Fruit fly (Drosophila melanogaster) whole organism, pupa: Measurements from ENCODE around the gene nAChRalpha7.
A peak's percentile ranks its signal among the peaks of the same experiment; 100 is the strongest.

Experiments used
- CG10348 ChIP-seq: fragments of 200-800 bp; sonication (Bioruptor generic); IDR thresholded peaks from 2 replicates; pipeline ENCODE4 v1.3.6; 2022; ENCODE audit warnings: missing biosample characterization, missing genetic modification characterization
- CG12605 ChIP-seq: fragments of 200-800 bp; sonication (Bioruptor generic); IDR thresholded peaks from 2 replicates; pipeline ENCODE4 v1.3.6; 2022; ENCODE audit warnings: missing biosample characterization, missing genetic modification characterization
- CG13204 ChIP-seq: fragments of 200-800 bp; sonication (Bioruptor generic); optimal IDR thresholded peaks from 2 replicates; lab custom pipeline; 2018; ENCODE audit warnings: missing biosample characterization, mild to moderate bottlenecking, missing genetic modification characterization, moderate library complexity
- CG14655 ChIP-seq: fragments of 200-800 bp; sonication (Bioruptor generic); optimal IDR thresholded peaks from 3 replicates; lab custom pipeline; 2017; ENCODE audit warnings: mild to moderate bottlenecking, missing biosample characterization, missing genetic modification reagents, missing genetic modification characterization
- CG15710 ChIP-seq: fragments of 200-800 bp; sonication (Bioruptor generic); optimal IDR thresholded peaks from 2 replicates; lab custom pipeline; 2018; ENCODE audit warnings: missing biosample characterization, mild to moderate bottlenecking, missing genetic modification characterization, moderate library complexity
- CG17806 ChIP-seq: fragments of 200-800 bp; sonication (Bioruptor generic); optimal IDR thresholded peaks from 2 replicates; lab custom pipeline; 2018; ENCODE audit warnings: missing biosample characterization, mild to moderate bottlenecking, missing genetic modification characterization, moderate library complexity
- CG32121 ChIP-seq: fragments of 200-800 bp; sonication (Bioruptor generic); IDR thresholded peaks from 2 replicates; pipeline ENCODE4 v1.3.6; 2022; ENCODE audit warnings: missing biosample characterization, missing genetic modification characterization
- CG34367 ChIP-seq: fragments of 200-800 bp; sonication (Bioruptor generic); optimal IDR thresholded peaks from 2 replicates; lab custom pipeline; 2018; ENCODE audit warnings: missing biosample characterization, mild to moderate bottlenecking, missing genetic modification characterization
- CG4496 ChIP-seq: fragments of 200-800 bp; sonication (Bioruptor generic); IDR thresholded peaks from 3 replicates; pipeline ENCODE4 v1.3.6; 2022; ENCODE audit warnings: missing biosample characterization, missing genetic modification characterization
- CG8159 ChIP-seq: fragments of 200-800 bp; sonication (Bioruptor generic); optimal IDR thresholded peaks from 3 replicates; lab custom pipeline; 2018; ENCODE audit warnings: missing biosample characterization, mild to moderate bottlenecking, missing genetic modification characterization, moderate library complexity
- CG8301 ChIP-seq: fragments of 200-800 bp; sonication (Bioruptor generic); optimal IDR thresholded peaks from 2 replicates; lab custom pipeline; 2018; ENCODE audit warnings: missing biosample characterization, mild to moderate bottlenecking, missing genetic modification characterization
- CG9948 ChIP-seq: fragments of 200-800 bp; sonication (Bioruptor generic); optimal IDR thresholded peaks from 2 replicates; lab custom pipeline; 2018; ENCODE audit warnings: missing biosample characterization, mild to moderate bottlenecking, missing genetic modification characterization, moderate library complexity
- D1 ChIP-seq: fragments of 200-800 bp; sonication (Bioruptor generic); optimal IDR thresholded peaks from 2 replicates; lab custom pipeline; 2018; ENCODE audit warnings: missing biosample characterization, mild to moderate bottlenecking, missing genetic modification characterization, moderate library complexity
- EcR ChIP-seq: fragments of 200-800 bp; sonication (Bioruptor generic); optimal IDR thresholded peaks from 3 replicates; lab custom pipeline; 2019; ENCODE audit warnings: missing biosample characterization, missing genetic modification characterization, mild to moderate bottlenecking, moderate library complexity, missing genetic modification reagents
- Ets98B ChIP-seq: fragments of 200-800 bp; sonication (Bioruptor generic); IDR thresholded peaks from 2 replicates; pipeline ENCODE4 v1.3.6; 2022; ENCODE audit warnings: missing biosample characterization, missing genetic modification characterization
- Pif1A ChIP-seq: fragments of 200-800 bp; sonication (Bioruptor generic); optimal IDR thresholded peaks from 3 replicates; lab custom pipeline; 2016; ENCODE audit warnings: missing biosample characterization, missing genetic modification characterization
- Pif1B ChIP-seq: fragments of 200-800 bp; sonication (Bioruptor generic); optimal IDR thresholded peaks from 3 replicates; lab custom pipeline; 2016; ENCODE audit warnings: missing biosample characterization, missing genetic modification characterization
- Snoo ChIP-seq: fragments of 200-800 bp; sonication (Bioruptor generic); optimal IDR thresholded peaks from 3 replicates; lab custom pipeline; 2017; ENCODE audit warnings: missing biosample characterization, mild to moderate bottlenecking, missing genetic modification characterization, inconsistent platforms
- fd96Ca ChIP-seq: fragments of 200-800 bp; sonication (Bioruptor generic); IDR thresholded peaks from 3 replicates; pipeline ENCODE4 v1.3.6; 2022; ENCODE audit warnings: missing biosample characterization, missing genetic modification characterization
- gl ChIP-seq: fragments of 200-800 bp; sonication (Bioruptor generic); optimal IDR thresholded peaks from 2 replicates; lab custom pipeline; 2018; ENCODE audit warnings: missing biosample characterization, mild to moderate bottlenecking, missing genetic modification characterization
- rn ChIP-seq: fragments of 200-800 bp; sonication (Bioruptor generic); IDR thresholded peaks from 2 replicates; pipeline ENCODE4 v1.3.6; 2022; ENCODE audit warnings: missing biosample characterization, missing genetic modification characterization

The nAChRalpha7 gene

DNA sequence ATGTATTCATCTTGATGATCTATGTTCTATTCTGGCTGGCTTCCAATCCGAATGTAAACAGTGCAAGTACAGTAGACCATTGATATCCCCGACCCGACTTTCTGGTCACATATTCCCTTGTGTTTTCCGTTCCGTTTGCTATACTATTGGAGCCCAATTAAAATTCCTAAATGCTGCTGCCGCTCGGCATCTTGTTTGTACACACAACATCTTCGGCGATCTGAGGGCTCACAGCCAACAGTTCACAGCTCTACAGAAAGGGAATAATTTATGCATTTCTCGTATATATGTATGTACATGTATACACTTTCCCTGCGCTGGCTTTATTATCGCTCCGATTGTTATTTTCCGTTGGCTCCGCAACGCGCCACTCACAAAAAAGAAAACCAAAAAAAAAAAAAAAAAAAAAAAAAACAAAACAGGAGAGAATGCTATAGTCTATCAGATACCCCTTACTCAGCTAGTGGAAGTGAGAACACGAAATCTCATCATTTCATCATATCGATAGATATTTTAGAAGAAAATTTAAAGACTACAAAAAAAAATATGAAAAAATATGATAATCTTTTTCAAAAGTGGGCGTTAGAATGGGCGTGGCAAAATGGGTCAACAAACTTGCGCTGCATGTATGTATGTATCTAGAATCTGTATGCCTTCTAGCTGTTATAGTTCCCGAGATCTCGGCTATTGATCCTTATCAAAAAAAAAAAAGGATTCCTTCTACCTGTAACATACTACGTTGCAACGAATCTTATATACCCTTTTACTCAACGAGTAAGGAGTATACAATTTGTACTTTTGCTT, 23.1 kb upstream of the nAChRalpha7 start:
- TF ChIP-seq CG34367 (tag; lab: Kevin White, UChicago), result no peak
- TF ChIP-seq CG8159 (tag; lab: Kevin White, UChicago), result peak; percentile 62
- TF ChIP-seq Ets98B, result no peak
- peak; percentile 75 for TF ChIP-seq Pif1A
- TF ChIP-seq fd96Ca (GFP tag; lab: Robert Waterston, UW), result no peak
- TF ChIP-seq CG13204 (GFP tag; lab: Kevin White, UChicago), result no peak
- no peak for TF ChIP-seq CG10348
- no peak for TF ChIP-seq gl
- 0 out of 3 replicates have a peak, but pooled peaks have one; percentile 24 for TF ChIP-seq CG4496 (GFP tag; lab: Robert Waterston, UW)
- peak; percentile 51 for TF ChIP-seq Snoo
- no peak; the same call in 1 of the 2 replicates for TF ChIP-seq CG12605 (GFP tag; lab: Robert Waterston, UW)
- TF ChIP-seq CG9948 (tag; lab: Kevin White, UChicago), result peak; percentile 50
- TF ChIP-seq CG14655, result peak; percentile 72
- TF ChIP-seq CG32121, result no peak
- peak; percentile 64 for TF ChIP-seq Pif1B (GFP tag; lab: Kevin White, UChicago)
- peak; percentile 3 for TF ChIP-seq CG17806 (tag; lab: Kevin White, UChicago)
- no peak for TF ChIP-seq rn (GFP tag; lab: Robert Waterston, UW)
- TF ChIP-seq D1 (tag; lab: Kevin White, UChicago), result no peak
- TF ChIP-seq CG15710, result peak; percentile 56
- TF ChIP-seq EcR (GFP tag; lab: Kevin White, UChicago), result peak; percentile 16
- peak; percentile 6 for TF ChIP-seq CG8301 (tag; lab: Kevin White, UChicago)
- TF ChIP-seq, all 21 proteins: peak for 11

DNA sequence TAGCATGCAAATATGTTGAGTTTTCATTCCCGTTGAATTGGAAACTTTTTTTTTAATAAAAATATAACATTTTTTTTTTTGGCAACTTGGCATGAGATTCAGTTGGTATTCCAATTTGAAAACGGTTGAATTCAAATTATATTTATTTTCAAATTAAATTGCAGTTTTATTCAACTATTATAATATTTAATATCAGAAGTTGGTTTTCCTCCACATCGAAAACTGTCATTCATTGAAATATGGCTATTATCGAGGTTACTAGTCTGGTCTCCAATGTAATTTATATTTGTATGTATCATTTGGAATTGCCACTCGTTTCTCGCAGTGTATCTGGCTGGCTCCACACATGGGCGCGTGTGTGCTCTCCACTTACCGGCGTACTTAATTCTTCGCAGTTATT, 21.6 kb upstream of the nAChRalpha7 start:
- TF ChIP-seq fd96Ca (GFP tag; lab: Robert Waterston, UW), result no peak
- TF ChIP-seq CG8301 (tag; lab: Kevin White, UChicago), result peak; percentile 17
- peak; percentile 4 for TF ChIP-seq CG15710
- TF ChIP-seq EcR (GFP tag; lab: Kevin White, UChicago), result no peak
- no peak for TF ChIP-seq Ets98B
- TF ChIP-seq CG12605 (GFP tag; lab: Robert Waterston, UW), result no peak
- no peak for TF ChIP-seq CG32121
- no peak for TF ChIP-seq gl
- TF ChIP-seq Snoo, result no peak
- no peak for TF ChIP-seq rn (GFP tag; lab: Robert Waterston, UW)
- no peak for TF ChIP-seq CG17806 (tag; lab: Kevin White, UChicago)
- peak; percentile 38 for TF ChIP-seq CG8159 (tag; lab: Kevin White, UChicago)
- no peak for TF ChIP-seq Pif1B (GFP tag; lab: Kevin White, UChicago)
- TF ChIP-seq CG4496 (GFP tag; lab: Robert Waterston, UW), result no peak; the same call in 2 of the 3 replicates
- TF ChIP-seq D1 (tag; lab: Kevin White, UChicago), result no peak
- TF ChIP-seq CG14655, result peak; percentile 62
- TF ChIP-seq CG34367 (tag; lab: Kevin White, UChicago), result no peak
- TF ChIP-seq Pif1A, result no peak
- no peak for TF ChIP-seq CG13204 (GFP tag; lab: Kevin White, UChicago)
- peak; percentile 5 for TF ChIP-seq CG9948 (tag; lab: Kevin White, UChicago)
- no peak for TF ChIP-seq CG10348
- TF ChIP-seq, all 21 proteins: peak for 5

DNA sequence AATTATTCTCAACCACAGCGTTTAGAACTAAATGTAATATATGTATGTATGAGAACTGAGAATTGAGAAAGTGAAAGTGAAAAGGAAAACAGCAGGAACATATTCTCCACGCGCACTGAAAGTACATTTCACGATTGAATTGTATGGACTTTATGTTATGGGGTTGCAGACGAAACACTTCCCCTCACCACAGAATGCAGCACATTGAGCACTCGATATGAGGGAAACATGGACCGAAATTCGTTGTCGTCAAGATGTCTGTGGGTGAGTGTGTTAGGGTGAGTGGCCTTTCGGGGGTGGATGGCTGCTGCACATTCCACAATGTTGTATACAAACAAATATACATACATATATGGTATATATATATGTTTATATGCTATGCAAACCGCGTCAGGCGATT, 15.8 kb upstream of the nAChRalpha7 start:
- TF ChIP-seq Pif1A (no peak), CG17806 (tag; lab: Kevin White, UChicago) (no peak), D1 (tag; lab: Kevin White, UChicago) (no peak), Pif1B (GFP tag; lab: Kevin White, UChicago) (no peak), gl (no peak), rn (GFP tag; lab: Robert Waterston, UW) (no peak)

DNA sequence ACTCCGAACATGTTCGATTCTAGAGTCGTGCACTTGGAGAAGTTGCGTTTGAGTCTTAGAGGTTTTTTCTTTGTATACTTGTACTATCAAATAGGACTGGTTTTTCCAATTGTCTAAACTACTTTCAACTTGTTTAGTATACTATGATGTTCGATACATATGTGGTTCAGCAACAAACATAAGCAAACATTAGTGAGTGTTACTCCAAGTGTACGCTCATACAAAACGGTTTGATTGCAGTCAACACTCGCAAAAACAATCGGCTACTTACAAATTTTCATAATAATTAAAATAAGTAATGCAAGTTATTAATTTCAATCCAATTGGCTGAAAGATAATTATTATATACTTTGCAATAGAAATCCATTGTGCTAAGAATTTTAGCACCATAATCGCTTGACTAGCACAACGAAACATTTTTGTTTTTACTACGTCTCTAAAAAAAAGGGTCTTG, 13.2 kb upstream of the nAChRalpha7 start:
- TF ChIP-seq CG9948 (tag; lab: Kevin White, UChicago) (peak; percentile 82), CG32121 (peak; percentile 93), Snoo (no peak), CG15710 (peak; percentile 74), CG8159 (tag; lab: Kevin White, UChicago) (peak; percentile 84), CG13204 (GFP tag; lab: Kevin White, UChicago) (peak; percentile 21), CG17806 (tag; lab: Kevin White, UChicago) (peak; percentile 88), CG8301 (tag; lab: Kevin White, UChicago) (peak; percentile 82), CG14655 (peak; percentile 83), gl (peak; percentile 46), Ets98B (peak; percentile 93), rn (GFP tag; lab: Robert Waterston, UW) (peak; percentile 64; the same call in 1 of the 2 replicates), D1 (tag; lab: Kevin White, UChicago) (peak; percentile 78), CG10348 (no peak), CG4496 (GFP tag; lab: Robert Waterston, UW) (peak; percentile 84; the same call in 2 of the 3 replicates), fd96Ca (GFP tag; lab: Robert Waterston, UW) (peak; percentile 88), CG12605 (GFP tag; lab: Robert Waterston, UW) (peak; percentile 91), Pif1A (peak; percentile 87), CG34367 (tag; lab: Kevin White, UChicago) (peak; percentile 87), EcR (GFP tag; lab: Kevin White, UChicago) (no peak), Pif1B (GFP tag; lab: Kevin White, UChicago) (peak; percentile 89)
- TF ChIP-seq, all 21 proteins: peak for 18

DNA sequence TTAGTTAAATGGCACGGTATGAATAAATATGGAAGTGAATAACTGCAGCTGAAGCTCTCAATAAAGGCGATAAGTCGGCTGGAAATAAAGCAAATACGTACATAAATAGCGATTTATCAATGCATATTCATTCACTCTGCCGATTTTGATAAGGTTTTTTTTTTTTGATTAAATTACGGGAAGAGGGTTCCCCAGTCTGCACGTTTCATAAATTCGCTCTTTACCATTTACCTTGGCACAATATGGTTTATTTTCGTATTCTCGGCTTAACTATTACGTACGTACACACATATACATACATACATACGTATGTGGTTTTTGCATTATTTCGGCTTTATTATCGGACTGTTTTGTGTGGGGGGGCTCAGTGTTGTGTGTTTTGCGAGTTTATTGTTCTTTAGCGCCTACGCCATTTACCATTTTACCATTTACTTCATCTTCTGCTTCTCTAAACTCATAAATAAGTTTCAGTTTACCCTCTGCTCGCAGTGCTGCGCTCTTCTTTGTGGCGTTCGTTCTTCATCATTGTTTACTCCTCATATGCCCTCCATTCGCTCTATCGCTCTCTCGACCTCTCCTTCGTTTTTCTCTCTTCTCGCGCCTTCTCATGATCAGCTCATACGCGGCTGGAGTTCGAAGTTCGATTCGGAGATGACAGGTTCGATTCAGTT, 12.6 kb upstream of the nAChRalpha7 start:
- TF ChIP-seq EcR (GFP tag; lab: Kevin White, UChicago), result peak; percentile 58
- no peak for TF ChIP-seq CG13204 (GFP tag; lab: Kevin White, UChicago)
